Worm (Caenorhabditis elegans): ENCODE measurements around the gene lys-3.

DNA sequence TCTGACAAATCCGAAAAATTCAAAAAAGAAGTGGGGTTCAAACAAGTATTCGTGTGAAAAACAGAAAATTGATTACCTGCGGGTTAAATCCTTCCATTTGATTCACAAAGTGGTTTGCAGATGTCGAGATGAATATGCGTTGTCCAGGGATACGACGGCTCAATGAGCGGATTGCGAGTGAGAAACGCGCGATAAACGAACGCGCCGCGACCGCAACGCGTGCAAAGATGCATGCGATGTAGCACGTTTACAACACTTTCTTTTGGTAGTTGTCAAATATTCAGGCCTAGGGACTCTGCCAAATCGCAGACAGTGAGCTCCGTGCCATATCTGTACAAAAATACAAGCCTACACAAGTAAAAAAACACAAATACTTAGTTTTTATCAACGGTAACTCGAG, 44.7 kb downstream of the lys-3 start, which contains the start of gene fubl-1:
- TF ChIP-seq lsy-2 (tag; optimal IDR thresholded peaks at IDR 0.05), result peak in 1 of 2 experiments; percentile 43
- no peak for TF ChIP-seq snpc-4 (tag; optimal IDR thresholded peaks at IDR 0.05)
- TF ChIP-seq zag-1 (tag; optimal IDR thresholded peaks at IDR 0.05), result no peak
- TF ChIP-seq skn-1 (tag; optimal IDR thresholded peaks at IDR 0.05), result no peak
- TF ChIP-seq aly-2 (tag; optimal IDR thresholded peaks at IDR 0.05), result no peak
- TF ChIP-seq sma-9 (GFP tag; optimal IDR thresholded peaks at IDR 0.05), result no peak
- no peak for TF ChIP-seq sma-9 (tag; optimal IDR thresholded peaks at IDR 0.05)
- TF ChIP-seq mdl-1 (tag; optimal IDR thresholded peaks at IDR 0.05), result no peak
- no peak for TF ChIP-seq mbf-1 (tag; optimal IDR thresholded peaks at IDR 0.05)
- no peak for TF ChIP-seq unc-39 (tag; optimal IDR thresholded peaks at IDR 0.05)

Measured in whole organism, L2 larva.